Worm (Caenorhabditis elegans) whole organism, L4/young adult: ENCODE data around the gene C06C3.3.

Experiments used
- W03F9.2 ChIP-seq: fragments of 150-350 bp; optimal IDR thresholded peaks from 2 replicates; lab custom pipeline; 2014; ENCODE audit warnings: missing biosample characterization, missing genetic modification characterization
- dao-5 ChIP-seq: sonication (generic microtip); optimal IDR thresholded peaks from 2 replicates; lab custom pipeline; 2016; ENCODE audit warnings: missing genotype, missing genetic modification characterization, moderate library complexity, missing compliant biosample characterization
- him-1 ChIP-seq: sonication (generic microtip); optimal IDR thresholded peaks from 2 replicates; lab custom pipeline; 2016; ENCODE audit warnings: missing genotype, missing genetic modification reagents, missing genetic modification characterization, missing compliant biosample characterization

DNA sequence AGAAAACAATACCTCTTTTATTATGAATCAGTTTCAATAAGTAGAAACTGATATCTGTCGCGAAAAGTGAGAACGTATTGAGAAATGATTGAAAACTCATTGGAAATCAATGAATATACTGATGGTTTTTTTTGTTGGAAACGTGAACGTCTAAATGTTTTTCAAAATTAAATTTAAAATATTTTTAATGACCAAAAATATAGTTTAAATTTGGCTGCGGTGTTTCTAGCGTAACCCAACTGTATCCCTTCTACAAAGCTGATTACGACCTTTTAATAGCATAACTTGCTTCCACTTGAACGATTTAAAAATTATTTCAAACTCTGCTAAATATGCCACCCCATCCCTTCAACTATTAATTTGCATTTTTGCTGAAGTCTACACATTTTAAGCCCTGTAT, 39.2 kb upstream of the C06C3.3 start, which contains the start of gene M176.9:
- TF ChIP-seq him-1 (tag; lab: Kevin White, UChicago) = no peak
- no peak for TF ChIP-seq dao-5 (tag; lab: Kevin White, UChicago)
- TF ChIP-seq W03F9.2 (tag; lab: Kevin White, UChicago) = no peak
